Fruit fly (Drosophila melanogaster) Kc167 (cell line): ENCODE measurements around the gene CG31076.

Experiments
- h ChIP-seq: fragments of >200 bp; optimal IDR thresholded peaks from 3 replicates; lab custom pipeline; 2018; ENCODE audit warnings: missing external identifiers
- psq ChIP-seq: fragments of >200 bp; optimal IDR thresholded peaks from 2 replicates; lab custom pipeline; 2017; ENCODE audit warnings: missing external identifiers
- ttk ChIP-seq: sonication (Bioruptor generic); optimal IDR thresholded peaks from 2 replicates; lab custom pipeline; 2017; ENCODE audit warnings: missing external identifiers

DNA sequence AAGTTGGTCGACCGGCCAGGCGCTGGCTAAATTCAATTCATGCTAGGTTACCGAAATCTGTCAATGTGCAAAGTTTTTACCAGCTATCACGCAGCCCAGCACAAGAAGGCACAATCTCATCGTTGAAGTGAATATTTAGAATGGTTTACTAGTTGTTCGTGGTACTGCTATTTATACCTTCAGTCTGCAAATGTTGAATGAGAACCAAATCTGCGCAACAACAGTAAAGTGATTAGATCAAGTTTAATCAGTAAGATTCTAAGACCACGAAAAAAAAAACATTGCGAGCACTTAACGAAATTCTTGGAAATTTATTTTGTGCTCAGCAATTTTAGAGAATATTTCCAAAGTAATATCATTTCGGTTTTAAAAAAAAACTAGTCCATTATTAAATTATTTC lies 15.7 kb upstream of the CG31076 start, which contains the start of gene CG6296:
- TF ChIP-seq ttk (lab: Kevin White, UChicago) (no peak), h (lab: Kevin White, UChicago) (no peak), psq (lab: Kevin White, UChicago) (no peak)
